Worm (Caenorhabditis elegans) whole organism, early embryonic: Measurements from ENCODE around the gene C49H3.16.

Source experiments
- ama-1 ChIP-seq: fragments of 150-350 bp; optimal IDR thresholded peaks from 2 replicates; lab custom pipeline; 2014
- sea-1 ChIP-seq: fragments of 200-800 bp; sonication (Bioruptor generic); conservative IDR thresholded peaks from 2 replicates; pipeline ENCODE4 v1.3.6; 2022; ENCODE audit warnings: missing genetic modification characterization, missing compliant biosample characterization
- tra-4 ChIP-seq: sonication (generic microtip); optimal IDR thresholded peaks from 2 replicates; lab custom pipeline; 2017; ENCODE audit warnings: missing genetic modification characterization, missing compliant biosample characterization

- no peak for TF ChIP-seq ama-1 (lab: Kevin White, UChicago)
- TF ChIP-seq sea-1: no peak
- no peak for TF ChIP-seq tra-4 (tag; lab: Kevin White, UChicago)
Measured at ce11 chrIV:7898489-7898888, 21.7 kb upstream of the C49H3.16 start.
